Worm (Caenorhabditis elegans) whole organism, late embryonic: ENCODE measurements around the gene col-17.

Source experiments
- ama-1 ChIP-seq: fragments of 150-350 bp; optimal IDR thresholded peaks from 2 replicates; lab custom pipeline; 2014
- che-1 ChIP-seq: sonication (generic microtip); optimal IDR thresholded peaks from 2 replicates; lab custom pipeline; 2016; ENCODE audit warnings: mild to moderate bottlenecking, missing genetic modification characterization, missing compliant biosample characterization
- lim-6 ChIP-seq: sonication (generic microtip); optimal IDR thresholded peaks from 2 replicates; lab custom pipeline; 2016; ENCODE audit warnings: missing genetic modification characterization, missing compliant biosample characterization
- pros-1 ChIP-seq: fragments of 150-350 bp; optimal IDR thresholded peaks from 2 replicates; lab custom pipeline; 2014; ENCODE audit warnings: missing biosample characterization, missing genetic modification reagents, missing genetic modification characterization

- no peak for TF ChIP-seq pros-1 (tag; lab: Kevin White, UChicago)
- TF ChIP-seq che-1 (tag; lab: Kevin White, UChicago): no peak
- TF ChIP-seq ama-1 (lab: Kevin White, UChicago): no peak
- TF ChIP-seq lim-6 (tag; lab: Kevin White, UChicago): no peak
These were observed 4.5 kb upstream of the col-17 start for ce11 chrII:4871834-4872233.
